Fruit fly (Drosophila melanogaster) whole organism, prepupa: ENCODE results near the gene Kebab.

Source experiments
- Blimp-1 ChIP-seq: fragments of 200-800 bp; sonication (Bioruptor generic); optimal IDR thresholded peaks from 3 replicates; lab custom pipeline; 2017; ENCODE audit warnings: missing biosample characterization, missing genetic modification characterization, mild to moderate bottlenecking, moderate library complexity, missing genetic modification reagents
- CG10631 ChIP-seq: fragments of 200-800 bp; sonication (Bioruptor generic); optimal IDR thresholded peaks from 2 replicates; lab custom pipeline; 2016; ENCODE audit warnings: missing biosample characterization, missing genetic modification characterization
- CG10669 ChIP-seq: fragments of 200-800 bp; sonication (Bioruptor generic); optimal IDR thresholded peaks from 3 replicates; lab custom pipeline; 2018; ENCODE audit warnings: missing biosample characterization, mild to moderate bottlenecking, missing genetic modification characterization, moderate library complexity
- CG11294 ChIP-seq: fragments of 200-800 bp; sonication (Bioruptor generic); IDR thresholded peaks from 2 replicates; pipeline ENCODE4 v1.3.6; 2022; ENCODE audit warnings: missing biosample characterization, missing genetic modification characterization
- CG15336 ChIP-seq: fragments of 200-800 bp; sonication (Bioruptor generic); IDR thresholded peaks from 2 replicates; pipeline ENCODE4 v1.3.6; 2022; ENCODE audit warnings: missing biosample characterization, missing genetic modification characterization
- CG1621 ChIP-seq: fragments of 200-800 bp; sonication (Bioruptor generic); optimal IDR thresholded peaks from 3 replicates; lab custom pipeline; 2018; ENCODE audit warnings: missing biosample characterization, mild to moderate bottlenecking, missing genetic modification characterization
- CG3032 ChIP-seq: fragments of 200-800 bp; optimal IDR thresholded peaks from 2 replicates; lab custom pipeline; 2019; ENCODE audit warnings: missing biosample characterization, mild to moderate bottlenecking, missing genetic modification characterization, moderate library complexity
- CG32006 ChIP-seq: fragments of 200-800 bp; sonication (Bioruptor generic); optimal IDR thresholded peaks from 3 replicates; lab custom pipeline; 2017; ENCODE audit warnings: missing biosample characterization, mild to moderate bottlenecking, missing genetic modification characterization
- CG34406 ChIP-seq: fragments of 200-800 bp; sonication (Bioruptor generic); optimal IDR thresholded peaks from 3 replicates; lab custom pipeline; 2016; ENCODE audit warnings: missing biosample characterization, missing genetic modification characterization
- CG4318 ChIP-seq: fragments of 200-800 bp; sonication (Bioruptor generic); optimal IDR thresholded peaks from 3 replicates; lab custom pipeline; 2017; ENCODE audit warnings: missing biosample characterization, mild to moderate bottlenecking, missing genetic modification characterization
- CG6163 ChIP-seq: fragments of 200-800 bp; sonication (Bioruptor generic); IDR thresholded peaks from 3 replicates; pipeline ENCODE4 v1.3.6; 2022; ENCODE audit warnings: missing biosample characterization, missing genetic modification characterization
- CG6808 ChIP-seq: fragments of 200-800 bp; sonication (Bioruptor generic); optimal IDR thresholded peaks from 3 replicates; lab custom pipeline; 2017; ENCODE audit warnings: missing biosample characterization, missing genetic modification characterization, mild to moderate bottlenecking, moderate library complexity, missing genetic modification reagents
- CG6854 ChIP-seq: fragments of 200-800 bp; sonication (Bioruptor generic); optimal IDR thresholded peaks from 2 replicates; lab custom pipeline; 2017; ENCODE audit warnings: missing biosample characterization, mild to moderate bottlenecking, missing genetic modification characterization
- CG8119 ChIP-seq: fragments of 200-800 bp; sonication (Bioruptor generic); IDR thresholded peaks from 3 replicates; pipeline ENCODE4 v1.3.6; 2022; ENCODE audit warnings: missing biosample characterization, missing genetic modification characterization
- CG8319 ChIP-seq: fragments of 200-800 bp; sonication (Bioruptor generic); optimal IDR thresholded peaks from 3 replicates; lab custom pipeline; 2016; ENCODE audit warnings: missing biosample characterization, missing genetic modification characterization
- CG8632 ChIP-seq: fragments of 200-800 bp; sonication (Bioruptor generic); optimal IDR thresholded peaks from 3 replicates; lab custom pipeline; 2016; ENCODE audit warnings: missing biosample characterization, missing genetic modification characterization
- CG9139 ChIP-seq: fragments of 200-800 bp; sonication (Bioruptor generic); optimal IDR thresholded peaks from 3 replicates; lab custom pipeline; 2017; ENCODE audit warnings: missing biosample characterization, mild to moderate bottlenecking, missing genetic modification characterization
- Eip75B ChIP-seq: fragments of 200-800 bp; sonication (Bioruptor generic); optimal IDR thresholded peaks from 3 replicates; lab custom pipeline; 2016; ENCODE audit warnings: missing biosample characterization, missing genetic modification characterization
- Eip78C ChIP-seq: fragments of 200-800 bp; sonication (Bioruptor generic); peaks from one replicate; lab custom pipeline; 2016; ENCODE audit warnings: missing biosample characterization, missing genetic modification characterization
- Eip93F ChIP-seq: fragments of 200-800 bp; sonication (Bioruptor generic); optimal IDR thresholded peaks from 2 replicates; lab custom pipeline; 2016; ENCODE audit warnings: missing biosample characterization, mild to moderate bottlenecking, missing genetic modification characterization
- Ets96B ChIP-seq: fragments of 200-800 bp; optimal IDR thresholded peaks from 2 replicates; lab custom pipeline; 2019; ENCODE audit warnings: missing biosample characterization, mild to moderate bottlenecking, missing genetic modification characterization, moderate library complexity
- Gug ChIP-seq: fragments of 200-800 bp; sonication (Bioruptor generic); IDR thresholded peaks from 2 replicates; pipeline ENCODE4 v1.3.6; 2022; ENCODE audit warnings: missing biosample characterization, missing genetic modification characterization
- Hr38 ChIP-seq: sonication (Bioruptor generic); optimal IDR thresholded peaks from 2 replicates; lab custom pipeline; 2016; ENCODE audit warnings: missing biosample characterization, missing genetic modification characterization
- Hr39 ChIP-seq: fragments of 200-800 bp; sonication (Bioruptor generic); optimal IDR thresholded peaks from 2 replicates; lab custom pipeline; 2016; ENCODE audit warnings: missing biosample characterization, missing genetic modification characterization
- Lpt ChIP-seq: fragments of 200-800 bp; sonication (Bioruptor generic); optimal IDR thresholded peaks from 3 replicates; lab custom pipeline; 2016; ENCODE audit warnings: missing biosample characterization, missing genetic modification characterization
- Met ChIP-seq: fragments of 200-800 bp; sonication (Bioruptor generic); optimal IDR thresholded peaks from 3 replicates; lab custom pipeline; 2016; ENCODE audit warnings: missing biosample characterization, missing genetic modification characterization
- OdsH ChIP-seq: fragments of 200-800 bp; sonication (Bioruptor generic); optimal IDR thresholded peaks from 3 replicates; lab custom pipeline; 2016; ENCODE audit warnings: missing biosample characterization, missing genetic modification characterization
- Smox ChIP-seq: fragments of 200-800 bp; sonication (Bioruptor generic); optimal IDR thresholded peaks from 3 replicates; lab custom pipeline; 2016; ENCODE audit warnings: missing biosample characterization, missing genetic modification characterization
- Sox102F ChIP-seq: fragments of 200-800 bp; sonication (Bioruptor generic); optimal IDR thresholded peaks from 2 replicates; lab custom pipeline; 2016; ENCODE audit warnings: missing biosample characterization, mild to moderate bottlenecking, missing genetic modification characterization
- Sox15 ChIP-seq: fragments of 200-800 bp; sonication (Bioruptor generic); optimal IDR thresholded peaks from 3 replicates; lab custom pipeline; 2016; ENCODE audit warnings: missing biosample characterization, missing genetic modification characterization
- achi ChIP-seq: fragments of 200-800 bp; sonication (Bioruptor generic); optimal IDR thresholded peaks from 3 replicates; lab custom pipeline; 2016; ENCODE audit warnings: missing biosample characterization, missing genetic modification characterization
- cyc ChIP-seq: fragments of 200-800 bp; sonication (Bioruptor generic); optimal IDR thresholded peaks from 3 replicates; lab custom pipeline; 2016; ENCODE audit warnings: missing biosample characterization, missing genetic modification characterization
- dac ChIP-seq: fragments of 200-800 bp; sonication (Bioruptor generic); optimal IDR thresholded peaks from 2 replicates; lab custom pipeline; 2017; ENCODE audit warnings: missing biosample characterization, mild to moderate bottlenecking, missing genetic modification characterization
- dsx ChIP-seq: fragments of 200-800 bp; optimal IDR thresholded peaks from 3 replicates; lab custom pipeline; 2019; ENCODE audit warnings: missing biosample characterization, mild to moderate bottlenecking, missing genetic modification characterization, moderate library complexity; ENCODE audit not compliant: poor library complexity, severe bottlenecking
- eg ChIP-seq: fragments of 200-800 bp; sonication (Bioruptor generic); IDR thresholded peaks from 3 replicates; pipeline ENCODE4 v1.3.6; 2022; ENCODE audit warnings: missing biosample characterization, missing genetic modification characterization
- fd59A ChIP-seq: fragments of 200-800 bp; sonication (Bioruptor generic); optimal IDR thresholded peaks from 2 replicates; lab custom pipeline; 2017; ENCODE audit warnings: missing biosample characterization, mild to moderate bottlenecking, missing genetic modification characterization, missing genetic modification reagents
- fkh ChIP-seq: fragments of 200-800 bp; sonication (Bioruptor generic); optimal IDR thresholded peaks from 3 replicates; lab custom pipeline; 2017; ENCODE audit warnings: missing biosample characterization, mild to moderate bottlenecking, missing genetic modification characterization, moderate library complexity
- lz ChIP-seq: fragments of 200-800 bp; sonication (Bioruptor generic); optimal IDR thresholded peaks from 3 replicates; lab custom pipeline; 2016; ENCODE audit warnings: missing biosample characterization, missing genetic modification characterization
- pdm3 ChIP-seq: fragments of 200-800 bp; sonication (Bioruptor generic); optimal IDR thresholded peaks from 3 replicates; lab custom pipeline; 2016; ENCODE audit warnings: missing biosample characterization, missing genetic modification characterization
- salr ChIP-seq, 2 experiments: fragments of 200-800 bp; sonication (Bioruptor generic); optimal IDR thresholded peaks; 3 replicates each; lab custom pipeline; 2016 to 2018; ENCODE audit warnings: missing biosample characterization in 2 of 2, missing genetic modification characterization in 2 of 2, mild to moderate bottlenecking in 1 of 2
- svp ChIP-seq: fragments of 200-800 bp; sonication (Bioruptor generic); peaks from one replicate; lab custom pipeline; 2016; ENCODE audit warnings: missing biosample characterization, missing genetic modification characterization
- topi ChIP-seq: fragments of 200-800 bp; sonication (Bioruptor generic); optimal IDR thresholded peaks from 3 replicates; lab custom pipeline; 2016; ENCODE audit warnings: missing biosample characterization, missing genetic modification characterization
- vri ChIP-seq: fragments of 200-800 bp; sonication (Bioruptor generic); optimal IDR thresholded peaks from 3 replicates; lab custom pipeline; 2016; ENCODE audit warnings: missing biosample characterization, mild to moderate bottlenecking, missing genetic modification characterization

Gene Kebab

dm6 chr2L:2008980-2009954 is 36.0 kb upstream of the Kebab start, which contains the start of gene CG4238 (continued):
- TF ChIP-seq CG6808 (GFP tag; lab: Kevin White, UChicago) = peak; percentile 6
- TF ChIP-seq eg (GFP tag; lab: Robert Waterston, UW) = no peak
- no peak for TF ChIP-seq CG11294 (GFP tag; lab: Robert Waterston, UW)
- peak; percentile 58 for TF ChIP-seq dsx

dm6 chr2L:2010335-2011061 is 34.8 kb upstream of the Kebab start:
- TF ChIP-seq CG3032 (tag; lab: Kevin White, UChicago) (no peak), CG8119 (GFP tag; lab: Robert Waterston, UW) (no peak), Lpt (GFP tag; lab: Kevin White, UChicago) (no peak), Hr38 (GFP tag; lab: Kevin White, UChicago) (no peak), Met (GFP tag; lab: Kevin White, UChicago) (no peak), CG4318 (GFP tag; lab: Kevin White, UChicago) (no peak), CG8632 (no peak), dac (GFP tag; lab: Kevin White, UChicago) (no peak), OdsH (GFP tag; lab: Kevin White, UChicago) (no peak), CG34406 (GFP tag; lab: Kevin White, UChicago) (no peak), Eip75B (GFP tag; lab: Kevin White, UChicago) (no peak), CG6163 (no peak), fkh (GFP tag; lab: Kevin White, UChicago) (peak; percentile 37), CG15336 (GFP tag; lab: Robert Waterston, UW) (0 out of 2 replicates have a peak, but pooled peaks have one; percentile 10), Hr39 (GFP tag; lab: Kevin White, UChicago) (no peak), svp (peak; percentile 78), CG6854 (GFP tag; lab: Kevin White, UChicago) (peak; percentile 16), CG10631 (GFP tag; lab: Kevin White, UChicago) (no peak), cyc (GFP tag; lab: Kevin White, UChicago) (no peak), CG8319 (GFP tag; lab: Kevin White, UChicago) (no peak), vri (GFP tag; lab: Kevin White, UChicago) (peak; percentile 1), lz (GFP tag; lab: Kevin White, UChicago) (no peak), Eip93F (GFP tag; lab: Kevin White, UChicago) (peak; percentile 29), Sox102F (GFP tag; lab: Kevin White, UChicago) (no peak), Eip78C (GFP tag; lab: Kevin White, UChicago) (peak; percentile 72), Smox (GFP tag; lab: Kevin White, UChicago) (no peak), dsx (peak; percentile 54), achi (no peak), fd59A (GFP tag; lab: Kevin White, UChicago) (no peak), pdm3 (no peak)
- TF ChIP-seq, all 60 proteins: peak for 8

DNA sequence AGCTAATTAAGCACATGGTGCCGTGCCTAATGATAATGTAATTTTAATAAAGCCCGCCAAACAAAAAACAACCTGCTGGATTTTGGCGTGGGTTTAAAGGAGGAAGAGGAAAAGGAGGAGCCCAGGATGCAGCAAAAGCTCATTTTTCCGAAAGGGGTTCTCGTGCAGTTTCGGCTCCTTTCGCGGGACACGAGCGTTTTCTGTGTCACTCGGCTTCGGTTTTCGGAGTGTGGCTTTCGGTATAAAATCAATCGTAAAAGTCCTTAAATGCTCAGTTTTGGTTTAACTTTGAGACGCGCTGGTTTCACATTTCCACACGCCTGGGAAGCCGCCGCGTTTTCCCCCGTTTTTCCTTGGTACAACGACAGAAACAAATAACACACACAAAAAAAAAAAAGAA is 33.9 kb upstream of the Kebab start:
- TF ChIP-seq Gug (GFP tag; lab: Robert Waterston, UW) (no peak), CG6163 (no peak), fkh (GFP tag; lab: Kevin White, UChicago) (no peak), CG3032 (tag; lab: Kevin White, UChicago) (no peak), CG32006 (GFP tag; lab: Kevin White, UChicago) (no peak), CG11294 (GFP tag; lab: Robert Waterston, UW) (no peak), Blimp-1 (GFP tag; lab: Kevin White, UChicago) (no peak), CG10669 (no peak), Eip93F (GFP tag; lab: Kevin White, UChicago) (no peak), salr (GFP tag; optimal IDR thresholded peaks at IDR 0.05; lab: Kevin White, UChicago) (no peak), topi (GFP tag; lab: Kevin White, UChicago) (no peak), CG1621 (tag; lab: Kevin White, UChicago) (no peak), Sox15 (GFP tag; lab: Kevin White, UChicago) (no peak), CG6854 (GFP tag; lab: Kevin White, UChicago) (no peak), Lpt (GFP tag; lab: Kevin White, UChicago) (no peak), Ets96B (no peak), svp (no peak), CG9139 (GFP tag; lab: Kevin White, UChicago) (no peak)
